Fruit fly (Drosophila melanogaster) whole organism, adult: Measurements from ENCODE around the gene CG10602.

Experiments used
- CG11617 ChIP-seq: fragments of 200-800 bp; sonication (Bioruptor generic); optimal IDR thresholded peaks from 2 replicates; lab custom pipeline; 2017; ENCODE audit warnings: mild to moderate bottlenecking, missing biosample characterization, missing genetic modification reagents, missing genetic modification characterization
- CG12768 ChIP-seq: fragments of 200-800 bp; sonication (Bioruptor generic); optimal IDR thresholded peaks from 2 replicates; lab custom pipeline; 2017; ENCODE audit warnings: missing biosample characterization, missing genetic modification characterization, mild to moderate bottlenecking, moderate library complexity, missing genetic modification reagents
- CG14711 ChIP-seq: fragments of 200-800 bp; sonication (Bioruptor generic); optimal IDR thresholded peaks from 2 replicates; lab custom pipeline; 2018; ENCODE audit warnings: missing biosample characterization, mild to moderate bottlenecking, missing genetic modification characterization, moderate library complexity
- CG1620 ChIP-seq: fragments of 200-800 bp; sonication (Bioruptor generic); optimal IDR thresholded peaks from 2 replicates; lab custom pipeline; 2016; ENCODE audit warnings: missing biosample characterization, missing genetic modification characterization
- CG33017 ChIP-seq: fragments of 200-800 bp; sonication (Bioruptor generic); optimal IDR thresholded peaks from 2 replicates; lab custom pipeline; 2018; ENCODE audit warnings: missing biosample characterization, mild to moderate bottlenecking, missing genetic modification characterization, moderate library complexity
- CG5204 ChIP-seq: fragments of 200-800 bp; sonication (Bioruptor generic); optimal IDR thresholded peaks from 2 replicates; lab custom pipeline; 2016; ENCODE audit warnings: missing biosample characterization, missing genetic modification characterization
- CG7045 ChIP-seq: fragments of 200-800 bp; sonication (Bioruptor generic); optimal IDR thresholded peaks from 2 replicates; lab custom pipeline; 2017; ENCODE audit warnings: missing biosample characterization, mild to moderate bottlenecking, missing genetic modification characterization
- CG7101 ChIP-seq: fragments of 200-800 bp; sonication (Bioruptor generic); optimal IDR thresholded peaks from 2 replicates; lab custom pipeline; 2018; ENCODE audit warnings: missing biosample characterization, mild to moderate bottlenecking, missing genetic modification characterization, moderate library complexity
- Clk ChIP-seq: fragments of 200-800 bp; sonication (Bioruptor generic); optimal IDR thresholded peaks from 2 replicates; lab custom pipeline; 2017; ENCODE audit warnings: missing biosample characterization, missing genetic modification characterization
- Crg-1 ChIP-seq: fragments of 200-800 bp; sonication (Bioruptor generic); optimal IDR thresholded peaks from 2 replicates; lab custom pipeline; 2016; ENCODE audit warnings: missing biosample characterization, missing genetic modification characterization
- Hr96 ChIP-seq: fragments of 200-800 bp; sonication (Bioruptor generic); optimal IDR thresholded peaks from 2 replicates; lab custom pipeline; 2016; ENCODE audit warnings: missing biosample characterization, missing genetic modification characterization
- Mnt ChIP-seq: fragments of 200-800 bp; sonication (Bioruptor generic); optimal IDR thresholded peaks from 2 replicates; lab custom pipeline; 2016; ENCODE audit warnings: missing biosample characterization, mild to moderate bottlenecking, missing genetic modification characterization
- bab1 ChIP-seq: fragments of 200-800 bp; sonication (Bioruptor generic); optimal IDR thresholded peaks from 3 replicates; lab custom pipeline; 2019; ENCODE audit warnings: missing biosample characterization, mild to moderate bottlenecking, missing genetic modification characterization, moderate library complexity
- cic ChIP-seq: fragments of 200-800 bp; sonication (Bioruptor generic); optimal IDR thresholded peaks from 2 replicates; lab custom pipeline; 2017; ENCODE audit warnings: missing biosample characterization, mild to moderate bottlenecking, missing genetic modification characterization, moderate library complexity
- cnc ChIP-seq, 2 experiments: fragments of >200 bp; optimal IDR thresholded peaks; 2 replicates each; lab custom pipeline; 2017
- kay ChIP-seq: fragments of 200-800 bp; sonication (Bioruptor generic); peaks from one replicate; lab custom pipeline; 2016; ENCODE audit warnings: missing biosample characterization, missing genetic modification characterization, borderline replicate concordance
- ovo ChIP-seq: fragments of 200-800 bp; sonication (Bioruptor generic); optimal IDR thresholded peaks from 2 replicates; lab custom pipeline; 2016; ENCODE audit warnings: missing biosample characterization, missing genetic modification characterization
- pad ChIP-seq: fragments of 200-800 bp; sonication (Bioruptor generic); optimal IDR thresholded peaks from 3 replicates; lab custom pipeline; 2017; ENCODE audit warnings: missing biosample characterization, missing genetic modification characterization, mild to moderate bottlenecking, moderate library complexity, missing genetic modification reagents
- tj ChIP-seq: fragments of 200-800 bp; sonication (Bioruptor generic); optimal IDR thresholded peaks from 3 replicates; lab custom pipeline; 2017; ENCODE audit warnings: missing biosample characterization, mild to moderate bottlenecking, missing genetic modification characterization, moderate library complexity
- toe ChIP-seq: fragments of 200-800 bp; sonication (Bioruptor generic); optimal IDR thresholded peaks from 2 replicates; lab custom pipeline; 2016; ENCODE audit warnings: missing biosample characterization, missing genetic modification characterization

The CG10602 gene

DNA sequence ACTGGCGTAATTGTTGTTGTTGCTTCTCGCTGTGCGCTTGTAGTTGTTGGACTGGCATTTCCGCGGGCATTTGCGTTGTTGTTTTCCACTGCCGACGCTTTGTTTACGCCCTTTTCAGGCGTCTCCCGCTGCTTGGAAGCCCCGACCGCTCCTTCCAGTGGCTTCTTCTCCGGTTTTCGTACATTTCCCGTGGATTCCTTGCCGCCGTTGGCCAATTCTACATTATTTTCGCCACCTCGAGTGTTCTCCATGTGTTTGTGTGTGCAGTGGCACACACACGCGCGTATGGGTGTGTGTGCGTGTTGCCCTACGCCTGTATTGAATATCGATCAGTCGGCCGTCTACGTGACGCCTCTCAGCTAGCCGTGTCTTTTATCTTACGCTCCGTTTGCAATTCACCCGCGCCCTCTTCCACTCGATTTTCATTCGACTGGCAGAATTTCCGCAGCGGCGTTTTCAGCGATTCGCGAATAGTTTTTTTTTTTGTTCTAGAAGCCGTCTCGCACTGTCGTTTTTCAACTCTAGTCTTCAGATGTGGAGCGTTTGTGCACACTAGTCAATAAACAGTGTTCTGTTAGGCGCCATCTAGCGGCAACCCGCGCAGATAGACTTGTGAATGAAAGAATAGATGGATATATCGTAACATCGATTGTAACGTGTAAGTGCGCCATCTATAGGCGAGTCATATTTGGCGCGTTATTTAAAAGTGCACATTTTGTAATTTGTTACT is 19.7 kb downstream of the CG10602 start, which contains the start of gene CG10600:
TSS of gene CG10600 (minus strand) at position 537 of the 730 bp plus-strand sequence.
- TF ChIP-seq CG11617 (GFP tag; lab: Kevin White, UChicago) (peak; percentile 81), tj (GFP tag; lab: Kevin White, UChicago) (peak; percentile 51), bab1 (GFP tag; lab: Kevin White, UChicago) (peak; percentile 73), toe (GFP tag; lab: Kevin White, UChicago) (peak; percentile 88), CG7045 (GFP tag; lab: Kevin White, UChicago) (peak; percentile 69), CG5204 (peak; percentile 85), CG1620 (GFP tag; lab: Kevin White, UChicago) (peak; percentile 95), CG7101 (peak; percentile 88), pad (GFP tag; lab: Kevin White, UChicago) (peak; percentile 84), ovo (peak; percentile 79), Mnt (GFP tag; lab: Kevin White, UChicago) (peak; percentile 92), Crg-1 (peak; percentile 95), CG12768 (peak; percentile 84), kay (no peak), cic (peak; percentile 71), Hr96 (GFP tag; lab: Kevin White, UChicago) (peak; percentile 92), Clk (GFP tag; lab: Kevin White, UChicago) (peak; percentile 84), CG14711 (tag; lab: Kevin White, UChicago) (peak; percentile 74), CG33017 (tag; lab: Kevin White, UChicago) (peak; percentile 66), cnc (optimal IDR thresholded peaks at IDR 0.05; lab: Kevin White, UChicago) (no peak)

DNA sequence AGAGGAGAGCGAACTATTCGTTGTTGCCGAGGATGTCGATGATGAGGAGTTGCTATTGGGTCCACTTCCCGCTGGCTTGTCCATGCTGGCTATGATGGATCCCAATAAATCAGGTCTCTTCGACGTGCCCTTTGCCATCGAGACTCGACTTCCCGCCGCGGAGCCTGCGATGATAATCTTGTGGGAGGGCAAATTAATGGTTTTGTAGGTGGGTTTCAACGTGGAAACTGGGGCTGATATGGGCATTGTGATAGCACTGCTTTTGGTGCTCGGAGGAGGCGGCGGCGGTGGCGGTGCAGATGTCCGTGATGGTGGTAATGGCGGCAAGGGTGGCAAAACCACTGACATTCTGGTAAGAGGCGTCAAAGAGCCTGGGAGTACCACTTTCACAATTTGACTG is 24.5 kb downstream of the CG10602 start:
- TF ChIP-seq cnc (optimal IDR thresholded peaks at IDR 0.05; lab: Kevin White, UChicago) (no peak), toe (GFP tag; lab: Kevin White, UChicago) (no peak), CG5204 (no peak), Clk (GFP tag; lab: Kevin White, UChicago) (no peak), tj (GFP tag; lab: Kevin White, UChicago) (no peak), CG11617 (GFP tag; lab: Kevin White, UChicago) (no peak), cic (no peak), bab1 (GFP tag; lab: Kevin White, UChicago) (no peak), Mnt (GFP tag; lab: Kevin White, UChicago) (no peak), CG7101 (no peak), CG1620 (GFP tag; lab: Kevin White, UChicago) (no peak), CG7045 (GFP tag; lab: Kevin White, UChicago) (no peak), kay (no peak), CG33017 (tag; lab: Kevin White, UChicago) (no peak), pad (GFP tag; lab: Kevin White, UChicago) (no peak), CG12768 (no peak)

DNA sequence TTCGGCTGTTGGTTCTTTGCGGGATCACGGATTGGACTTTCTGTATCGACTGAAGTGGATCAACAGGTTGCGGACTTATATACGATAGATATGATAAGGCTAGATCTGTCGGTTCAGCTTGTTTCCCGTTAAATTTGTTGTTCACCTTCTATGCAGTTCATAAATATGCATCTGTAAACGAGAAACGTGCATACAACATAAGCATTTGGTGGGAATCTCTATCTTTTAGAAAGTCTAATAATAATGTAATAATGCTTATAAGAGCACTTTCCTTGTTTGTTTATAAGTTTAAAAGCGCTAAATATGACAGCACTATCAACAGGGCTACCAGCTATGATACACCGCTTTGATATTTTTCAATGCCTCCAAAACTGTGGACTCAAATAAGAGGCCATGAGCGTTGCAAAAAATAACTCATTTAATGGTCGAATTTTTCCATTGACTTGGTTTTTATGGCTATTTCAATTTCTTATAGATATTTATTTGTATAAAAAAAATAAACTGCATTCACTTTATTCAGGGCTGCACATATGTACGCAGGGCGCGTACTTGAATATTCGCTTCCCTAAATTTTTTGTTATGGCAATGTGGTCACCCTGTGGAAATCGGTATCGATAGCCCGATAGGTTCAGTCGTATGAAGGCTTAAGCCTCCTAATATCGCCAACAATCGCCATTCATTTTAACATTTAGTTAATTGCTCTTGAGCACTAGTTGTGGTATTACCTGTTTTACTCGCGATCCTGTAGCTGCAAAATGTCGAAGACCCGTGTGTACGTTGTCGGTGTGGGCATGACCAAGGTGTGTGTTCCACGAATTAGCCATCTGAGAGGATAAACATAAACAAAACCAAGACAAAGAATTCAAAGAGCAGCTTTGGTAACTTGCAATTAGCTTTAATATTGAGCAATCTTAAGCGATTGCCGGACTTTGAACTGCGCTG is 28.2 kb downstream of the CG10602 start, which contains the start of the genes CG17597 and ScpX:
TSS of gene CG17597 (minus strand) at position 567 of the 942 bp plus-strand sequence.
TSS of gene ScpX (plus strand) at position 643 of the 942 bp plus-strand sequence.
- TF ChIP-seq Crg-1 (no peak), CG1620 (GFP tag; lab: Kevin White, UChicago) (peak; percentile 62), CG33017 (tag; lab: Kevin White, UChicago) (peak; percentile 34), kay (no peak), cic (no peak), CG7045 (GFP tag; lab: Kevin White, UChicago) (peak; percentile 44), CG14711 (tag; lab: Kevin White, UChicago) (peak; percentile 57), Hr96 (GFP tag; lab: Kevin White, UChicago) (peak; percentile 59), Clk (GFP tag; lab: Kevin White, UChicago) (peak; percentile 42), CG12768 (peak; percentile 42), toe (GFP tag; lab: Kevin White, UChicago) (peak; percentile 83), CG5204 (peak; percentile 76), Mnt (GFP tag; lab: Kevin White, UChicago) (peak; percentile 55), CG7101 (peak; percentile 50), tj (GFP tag; lab: Kevin White, UChicago) (peak; percentile 25), CG11617 (GFP tag; lab: Kevin White, UChicago) (peak; percentile 50), cnc (optimal IDR thresholded peaks at IDR 0.05; lab: Kevin White, UChicago) (no peak), bab1 (GFP tag; lab: Kevin White, UChicago) (peak; percentile 46), ovo (peak; percentile 6), pad (GFP tag; lab: Kevin White, UChicago) (peak; percentile 17)

DNA sequence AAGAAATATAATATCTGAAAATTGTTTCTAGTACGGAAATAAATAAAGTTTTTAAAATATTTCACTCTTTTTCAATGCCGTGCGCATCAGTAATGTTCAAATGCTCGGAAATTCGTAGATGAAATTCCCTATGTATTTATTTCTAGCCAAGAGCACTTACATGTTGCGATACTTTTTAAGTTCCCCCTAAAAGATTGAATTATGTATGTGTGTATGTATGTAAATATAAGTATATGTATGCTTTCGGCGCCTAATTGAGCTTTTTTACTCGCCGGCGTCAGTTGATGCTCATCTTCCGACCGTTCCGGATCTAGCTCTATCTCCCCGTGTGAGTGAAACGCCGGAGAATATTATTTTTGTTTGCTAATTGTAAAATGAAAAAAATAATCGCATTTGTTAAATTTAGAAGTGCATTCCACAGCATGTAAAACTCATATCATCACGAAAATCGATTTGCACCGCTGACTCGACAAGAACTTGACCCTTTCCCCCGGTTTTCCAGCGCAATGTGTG is 32.5 kb downstream of the CG10602 start, which contains the start of gene Ugt36E1:
TSS of gene Ugt36E1 (plus strand) at position 275 of the 513 bp plus-strand sequence.
- TF ChIP-seq CG11617 (GFP tag; lab: Kevin White, UChicago) = no peak
- peak; percentile 19 for TF ChIP-seq kay
- TF ChIP-seq tj (GFP tag; lab: Kevin White, UChicago) = peak; percentile 61

DNA sequence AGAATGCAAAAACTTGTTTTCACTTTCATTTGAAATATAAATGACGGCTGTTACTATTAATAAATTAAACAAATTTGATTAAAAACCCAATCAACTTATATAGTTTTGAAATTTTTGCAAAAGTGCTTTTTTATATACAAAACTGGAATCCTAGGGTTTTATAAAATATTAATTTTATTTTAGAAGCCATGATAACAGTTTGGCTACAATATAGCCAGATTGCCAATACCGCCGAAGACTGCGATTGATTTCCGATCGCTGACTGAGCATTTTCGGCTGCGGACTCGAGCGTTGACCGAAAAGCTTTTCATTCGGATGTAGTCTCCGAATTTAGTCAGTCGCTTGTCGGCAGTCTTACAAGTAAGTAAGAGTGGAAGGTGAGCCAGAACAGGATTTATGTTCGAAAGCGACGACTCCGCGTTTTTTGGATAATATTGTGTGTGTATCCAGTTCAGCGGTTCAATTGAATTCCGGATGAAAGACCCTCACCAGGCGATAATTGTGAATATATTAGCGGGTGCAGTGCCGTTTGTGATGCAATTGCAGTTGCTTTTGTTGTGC is 35.7 kb downstream of the CG10602 start, which contains the start of gene Ugt36D1:
TSS of gene Ugt36D1 (plus strand) at position 306 of the 561 bp plus-strand sequence.
- TF ChIP-seq CG7045 (GFP tag; lab: Kevin White, UChicago) = no peak
- no peak for TF ChIP-seq Crg-1
- TF ChIP-seq bab1 (GFP tag; lab: Kevin White, UChicago) = peak; percentile 11
- TF ChIP-seq CG1620 (GFP tag; lab: Kevin White, UChicago) = no peak
- no peak for TF ChIP-seq CG5204
- TF ChIP-seq ovo = no peak
- TF ChIP-seq tj (GFP tag; lab: Kevin White, UChicago) = peak; percentile 94
- peak; percentile 20 for TF ChIP-seq Mnt (GFP tag; lab: Kevin White, UChicago)
- peak; percentile 80 for TF ChIP-seq CG11617 (GFP tag; lab: Kevin White, UChicago)
- TF ChIP-seq pad (GFP tag; lab: Kevin White, UChicago) = no peak
- no peak for TF ChIP-seq CG12768
- peak; percentile 5 for TF ChIP-seq CG7101
- TF ChIP-seq cnc (optimal IDR thresholded peaks at IDR 0.05; lab: Kevin White, UChicago) = no peak
- TF ChIP-seq toe (GFP tag; lab: Kevin White, UChicago) = no peak
- no peak for TF ChIP-seq Clk (GFP tag; lab: Kevin White, UChicago)
- TF ChIP-seq Hr96 (GFP tag; lab: Kevin White, UChicago) = peak; percentile 27
- peak; percentile 86 for TF ChIP-seq kay
- TF ChIP-seq CG33017 (tag; lab: Kevin White, UChicago) = peak; percentile 0
- no peak for TF ChIP-seq cic
- no peak for TF ChIP-seq CG14711 (tag; lab: Kevin White, UChicago)
